Worm (Caenorhabditis elegans): ENCODE results near the gene C23G10.1.

DNA sequence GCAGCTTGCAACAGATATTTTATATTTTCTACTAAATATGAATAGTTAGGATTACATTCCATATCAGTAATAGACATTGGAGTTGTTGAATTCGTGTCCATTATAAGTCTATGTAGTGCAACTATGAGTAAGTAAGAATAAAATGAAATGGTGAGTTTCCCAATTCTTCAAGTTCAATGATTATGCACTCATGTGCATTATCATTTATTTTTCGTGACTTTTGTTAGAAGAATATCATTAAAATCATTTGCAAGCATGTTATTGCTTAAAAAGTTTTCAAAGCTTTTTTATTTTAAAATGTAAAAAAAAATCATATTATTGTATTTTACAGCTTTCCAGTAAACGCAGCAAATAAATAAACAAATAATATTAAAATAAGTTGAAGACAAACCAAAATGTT is 47.6 kb downstream of the C23G10.1 start, which contains the start of gene srg-9:
- no peak for TF ChIP-seq ceh-20 (GFP tag; IDR thresholded peaks at IDR 0.05)
- TF ChIP-seq nhr-77 (tag; optimal IDR thresholded peaks at IDR 0.05), result no peak
- no peak for TF ChIP-seq ceh-62 (tag; optimal IDR thresholded peaks at IDR 0.05)
- TF ChIP-seq nhr-111 (GFP tag; optimal IDR thresholded peaks at IDR 0.05), result no peak

Measured in whole organism, L4 larva.